Fruit fly (Drosophila melanogaster) whole organism, wandering third instar larva: Measurements from ENCODE around the gene CG34282.

Experiments
- Dif ChIP-seq: fragments of 200-275, 200-300 bp; sonication (Bioruptor generic); optimal IDR thresholded peaks from 2 replicates; lab custom pipeline; 2018; ENCODE audit warnings: missing biosample characterization, missing genetic modification characterization; ENCODE audit not compliant: partially characterized antibody
- Jra ChIP-seq: sonication (Bioruptor generic); optimal IDR thresholded peaks from 2 replicates; lab custom pipeline; 2016; ENCODE audit warnings: missing biosample characterization, missing genetic modification characterization
- jim ChIP-seq: fragments of 175-275, 200-325 bp; sonication (Bioruptor generic); optimal IDR thresholded peaks from 2 replicates; lab custom pipeline; 2016; ENCODE audit warnings: missing biosample characterization, mild to moderate bottlenecking, missing genetic modification characterization
- pan ChIP-seq: fragments of >200 bp; optimal IDR thresholded peaks from 2 replicates; lab custom pipeline; 2017
- tai ChIP-seq: sonication (Bioruptor generic); optimal IDR thresholded peaks from 2 replicates; lab custom pipeline; 2016; ENCODE audit warnings: missing biosample characterization, missing genetic modification characterization
- woc ChIP-seq: sonication (Bioruptor generic); optimal IDR thresholded peaks from 2 replicates; lab custom pipeline; 2016; ENCODE audit warnings: missing biosample characterization, mild to moderate bottlenecking, missing genetic modification characterization

dm6 chr3R:18663525-18663924, 31.5 kb upstream of the CG34282 start, which contains the start of the genes Cpsf73 and Gos28:
- TF ChIP-seq tai (GFP tag; lab: Kevin White, UChicago) (no peak), jim (GFP tag; lab: Kevin White, UChicago) (no peak), pan (lab: Kevin White, UChicago) (no peak), Dif (no peak), Jra (GFP tag; lab: Kevin White, UChicago) (no peak), woc (peak; percentile 39)
